Worm (Caenorhabditis elegans) whole organism, L1 larva: ENCODE results near the gene symk-1.
A peak's percentile ranks its signal among the peaks of the same experiment; 100 is the strongest.

Source experiments
- F16B12.6 ChIP-seq: fragments of 150-350 bp; optimal IDR thresholded peaks from 2 replicates; lab custom pipeline; 2014; ENCODE audit warnings: missing biosample characterization, missing genetic modification characterization
- Y116A8C.19 ChIP-seq: sonication (generic microtip); optimal IDR thresholded peaks from 2 replicates; lab custom pipeline; 2016; ENCODE audit warnings: missing compliant biosample characterization, missing genetic modification characterization, borderline replicate concordance
- aha-1 ChIP-seq: fragments of 150-350 bp; optimal IDR thresholded peaks from 2 replicates; lab custom pipeline; 2014; ENCODE audit warnings: missing biosample characterization, missing genetic modification characterization
- alr-1 ChIP-seq: fragments of 200-800 bp; sonication (Bioruptor generic); optimal IDR thresholded peaks from 2 replicates; lab custom pipeline; 2018; ENCODE audit warnings: borderline replicate concordance, mild to moderate bottlenecking, missing genetic modification characterization, missing compliant biosample characterization
- aly-2 ChIP-seq: fragments of 150-350 bp; optimal IDR thresholded peaks from 2 replicates; lab custom pipeline; 2014; ENCODE audit warnings: missing biosample characterization, missing genetic modification characterization
- blmp-1 ChIP-seq: fragments of 150-350 bp; optimal IDR thresholded peaks from 2 replicates; lab custom pipeline; 2014; ENCODE audit warnings: missing biosample characterization, missing genetic modification characterization
- ceh-63 ChIP-seq: fragments of 200-800 bp; sonication (Bioruptor generic); optimal IDR thresholded peaks from 2 replicates; lab custom pipeline; 2018; ENCODE audit warnings: mild to moderate bottlenecking, missing genetic modification characterization, missing compliant biosample characterization
- ceh-8 ChIP-seq: fragments of 200-800 bp; sonication (Bioruptor generic); optimal IDR thresholded peaks from 2 replicates; lab custom pipeline; 2018; ENCODE audit warnings: mild to moderate bottlenecking, missing genetic modification characterization, moderate library complexity, missing compliant biosample characterization
- ceh-82 ChIP-seq, 3 experiments: fragments of 150-350 bp in 1 of 3; sonication (generic microtip) in 2 of 3; optimal IDR thresholded peaks; 2 replicates each; lab custom pipeline; 2014 to 2017; ENCODE audit warnings: missing biosample characterization in 3 of 3, missing genetic modification characterization in 3 of 3
- ceh-90 ChIP-seq: sonication (generic microtip); optimal IDR thresholded peaks from 2 replicates; lab custom pipeline; 2016; ENCODE audit warnings: missing genetic modification characterization, missing compliant biosample characterization
- ces-1 ChIP-seq: fragments of 150-350 bp; optimal IDR thresholded peaks from 2 replicates; lab custom pipeline; 2014; ENCODE audit warnings: missing biosample characterization, missing genetic modification reagents, missing genetic modification characterization
- dpl-1 ChIP-seq, 3 experiments: fragments of 150-350 bp in 2 of 3; sonication (generic microtip) in 1 of 3; optimal IDR thresholded peaks; 2 replicates each; lab custom pipeline; 2014 to 2017; ENCODE audit warnings: missing biosample characterization in 3 of 3, missing genetic modification characterization in 3 of 3, missing genetic modification reagents in 3 of 3
- dsc-1 ChIP-seq: sonication (generic microtip); optimal IDR thresholded peaks from 2 replicates; lab custom pipeline; 2016; ENCODE audit warnings: mild to moderate bottlenecking, missing genetic modification characterization, missing compliant biosample characterization
- efl-1 ChIP-seq, 4 experiments: fragments of 150-350 bp; optimal IDR thresholded peaks in 3 of 4; peaks in 1 of 4; 1 replicate in 1 of 4; 2 replicates in 3 of 4; lab custom pipeline; 2014; ENCODE audit warnings: missing biosample characterization in 2 of 4, missing genetic modification characterization in 2 of 4, missing genetic modification reagents in 2 of 4
- egl-27 ChIP-seq, 2 experiments: fragments of 150-350 bp in 1 of 2; sonication (generic microtip); optimal IDR thresholded peaks; 3 replicates each; lab custom pipeline; 2017 to 2018; ENCODE audit warnings: missing biosample characterization in 2 of 2, missing genetic modification characterization in 2 of 2, missing genetic modification reagents in 2 of 2
- elt-2 ChIP-seq: sonication (generic microtip); optimal IDR thresholded peaks from 2 replicates; lab custom pipeline; 2016; ENCODE audit warnings: missing genetic modification characterization, mild to moderate bottlenecking, inconsistent platforms, missing compliant biosample characterization, missing genetic modification reagents
- fkh-8 ChIP-seq: sonication (generic microtip); optimal IDR thresholded peaks from 2 replicates; lab custom pipeline; 2016; ENCODE audit warnings: mild to moderate bottlenecking, missing genetic modification characterization, missing compliant biosample characterization
- fos-1 ChIP-seq: fragments of 150-350 bp; optimal IDR thresholded peaks from 2 replicates; lab custom pipeline; 2014; ENCODE audit warnings: missing biosample characterization, missing genetic modification characterization
- hlh-4 ChIP-seq: sonication (generic microtip); optimal IDR thresholded peaks from 2 replicates; lab custom pipeline; 2016; ENCODE audit warnings: mild to moderate bottlenecking, missing genetic modification characterization, missing compliant biosample characterization
- hpl-2 ChIP-seq: fragments of 150-350 bp; optimal IDR thresholded peaks from 2 replicates; lab custom pipeline; 2014; ENCODE audit warnings: missing biosample characterization, missing genetic modification reagents, missing genetic modification characterization
- irx-1 ChIP-seq: sonication (generic microtip); optimal IDR thresholded peaks from 2 replicates; lab custom pipeline; 2016; ENCODE audit warnings: missing genetic modification characterization, missing compliant biosample characterization
- isw-1 ChIP-seq: fragments of 200-800 bp; sonication (Bioruptor generic); IDR thresholded peaks from 2 replicates; pipeline ENCODE4 v1.3.6; 2022; ENCODE audit warnings: missing genetic modification characterization, missing compliant biosample characterization
- lin-13 ChIP-seq: fragments of 150-350 bp; optimal IDR thresholded peaks from 2 replicates; lab custom pipeline; 2014; ENCODE audit warnings: missing biosample characterization, missing genetic modification reagents, missing genetic modification characterization
- lin-35 ChIP-seq, 2 experiments: fragments of 150-350 bp; optimal IDR thresholded peaks; 2 replicates each; lab custom pipeline; 2014; ENCODE audit warnings: missing biosample characterization in 2 of 2, missing genetic modification characterization in 2 of 2, missing genetic modification reagents in 2 of 2
- lir-3 ChIP-seq: sonication (generic microtip); optimal IDR thresholded peaks from 2 replicates; lab custom pipeline; 2016; ENCODE audit warnings: mild to moderate bottlenecking, missing genetic modification characterization, moderate library complexity, missing compliant biosample characterization; ENCODE audit not compliant: poor library complexity
- lsy-2 ChIP-seq, 2 experiments: fragments of 150-350 bp; optimal IDR thresholded peaks; 2 replicates each; lab custom pipeline; 2014; ENCODE audit warnings: missing biosample characterization in 2 of 2, missing genetic modification characterization in 2 of 2
- mdl-1 ChIP-seq, 2 experiments: fragments of 150-350 bp; optimal IDR thresholded peaks; 2 replicates each; lab custom pipeline; 2014 to 2017; ENCODE audit warnings: missing biosample characterization in 2 of 2, missing genetic modification characterization in 2 of 2, inconsistent platforms in 1 of 2
- mef-2 ChIP-seq: fragments of 150-350 bp; optimal IDR thresholded peaks from 2 replicates; lab custom pipeline; 2014; ENCODE audit warnings: missing biosample characterization, missing genetic modification characterization
- mep-1 ChIP-seq: fragments of 150-350 bp; optimal IDR thresholded peaks from 2 replicates; lab custom pipeline; 2014; ENCODE audit warnings: missing biosample characterization, missing genetic modification characterization
- nhr-12 ChIP-seq: sonication (generic microtip); optimal IDR thresholded peaks from 2 replicates; lab custom pipeline; 2017; ENCODE audit warnings: missing biosample characterization, missing genetic modification characterization
- nhr-19 ChIP-seq: fragments of 200-800 bp; sonication (Bioruptor generic); conservative IDR thresholded peaks from 2 replicates; pipeline ENCODE4 v1.3.6; 2022; ENCODE audit warnings: missing genetic modification characterization, missing compliant biosample characterization
- nhr-20 ChIP-seq: sonication (generic microtip); optimal IDR thresholded peaks from 2 replicates; lab custom pipeline; 2016; ENCODE audit warnings: mild to moderate bottlenecking, missing genetic modification characterization, missing compliant biosample characterization
- nhr-47 ChIP-seq: sonication (generic microtip); optimal IDR thresholded peaks from 2 replicates; lab custom pipeline; 2016; ENCODE audit warnings: mild to moderate bottlenecking, missing genetic modification characterization, moderate library complexity, missing compliant biosample characterization
- nhr-76 ChIP-seq: sonication (generic microtip); optimal IDR thresholded peaks from 2 replicates; lab custom pipeline; 2017; ENCODE audit warnings: missing biosample characterization, missing genetic modification characterization
- nhr-84 ChIP-seq: sonication (generic microtip); optimal IDR thresholded peaks from 2 replicates; lab custom pipeline; 2017; ENCODE audit warnings: missing biosample characterization, missing genetic modification characterization
- pag-3 ChIP-seq: sonication (generic microtip); optimal IDR thresholded peaks from 2 replicates; lab custom pipeline; 2017; ENCODE audit warnings: missing genetic modification characterization, mild to moderate bottlenecking, missing compliant biosample characterization, antibody characterized with exemption, borderline replicate concordance; ENCODE audit not compliant: insufficient read depth
- snpc-4 ChIP-seq: fragments of 150-350 bp; optimal IDR thresholded peaks from 2 replicates; lab custom pipeline; 2014; ENCODE audit warnings: missing biosample characterization, missing genetic modification characterization
- snu-23 ChIP-seq: sonication (generic microtip); optimal IDR thresholded peaks from 2 replicates; lab custom pipeline; 2016; ENCODE audit warnings: missing genetic modification characterization, missing compliant biosample characterization
- sptf-1 ChIP-seq: fragments of 150-350 bp; optimal IDR thresholded peaks from 2 replicates; lab custom pipeline; 2014; ENCODE audit warnings: missing biosample characterization, missing genetic modification characterization
- tbx-2 ChIP-seq: sonication (generic microtip); optimal IDR thresholded peaks from 2 replicates; lab custom pipeline; 2016; ENCODE audit warnings: missing genetic modification characterization, missing compliant biosample characterization
- unc-30 ChIP-seq: sonication (generic microtip); optimal IDR thresholded peaks from 2 replicates; lab custom pipeline; 2017; ENCODE audit warnings: missing biosample characterization, missing genetic modification characterization
- ztf-4 ChIP-seq: fragments of 150-350 bp; optimal IDR thresholded peaks from 2 replicates; lab custom pipeline; 2014; ENCODE audit warnings: missing biosample characterization, missing genetic modification characterization

Gene symk-1

DNA sequence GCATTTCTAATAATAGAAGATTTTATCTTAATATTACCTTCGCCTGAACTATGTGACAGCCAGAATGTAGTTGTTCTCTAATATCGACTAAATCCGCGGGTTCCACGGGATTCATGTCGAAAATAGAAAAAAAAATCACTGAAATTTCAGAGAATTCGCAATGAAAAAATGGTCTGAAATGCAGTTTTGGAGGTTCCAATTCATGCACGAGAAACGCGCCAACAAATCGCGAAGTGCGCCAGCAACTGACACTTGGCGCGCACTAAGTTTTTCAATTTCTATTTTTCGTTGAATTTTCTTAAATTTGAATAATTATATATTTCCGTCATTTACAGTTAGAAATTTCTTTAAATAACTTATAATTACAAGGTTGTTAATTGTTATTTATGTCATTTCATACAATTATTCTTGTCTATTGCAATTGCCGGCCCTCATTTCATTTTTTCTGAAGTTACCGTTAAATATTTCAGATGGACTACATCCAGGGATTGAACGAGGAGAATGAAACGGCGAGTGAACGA is at the start of gene symk-1, which contains the start of gene F25G6.9 (continued):
- TF ChIP-seq lin-35 (GFP tag; optimal IDR thresholded peaks at IDR 0.05; lab: Kevin White, UChicago) (peak; percentile 70 to 73), pag-3 (tag; lab: Kevin White, UChicago) (no peak), ceh-90 (tag; lab: Kevin White, UChicago) (no peak), F16B12.6 (tag; lab: Kevin White, UChicago) (peak; percentile 3), irx-1 (tag; lab: Kevin White, UChicago) (peak; percentile 80), unc-30 (tag; lab: Kevin White, UChicago) (no peak), mdl-1 (tag; optimal IDR thresholded peaks at IDR 0.05; lab: Kevin White, UChicago) (peak in 1 of 2 experiments; percentile 37), snu-23 (GFP tag; lab: Kevin White, UChicago) (peak; percentile 81), snpc-4 (tag; lab: Kevin White, UChicago) (peak; percentile 75), lsy-2 (tag; optimal IDR thresholded peaks at IDR 0.05; lab: Kevin White, UChicago) (peak; percentile 72 to 82), mef-2 (tag; lab: Kevin White, UChicago) (no peak), dpl-1 (GFP tag; optimal IDR thresholded peaks at IDR 0.05; lab: Kevin White, UChicago) (peak; percentile 61 to 75 (median 71)), ceh-8 (GFP tag; lab: Kevin White, UChicago) (peak; percentile 37), nhr-76 (tag; lab: Kevin White, UChicago) (no peak), aha-1 (tag; lab: Kevin White, UChicago) (no peak), lir-3 (tag; lab: Kevin White, UChicago) (peak; percentile 47), lin-13 (GFP tag; lab: Kevin White, UChicago) (peak; percentile 41), nhr-47 (tag; lab: Kevin White, UChicago) (peak; percentile 89), nhr-19 (GFP tag; lab: Robert Waterston, UW) (peak; percentile 82), ceh-63 (GFP tag; lab: Kevin White, UChicago) (no peak), ztf-4 (tag; lab: Kevin White, UChicago) (peak; percentile 12), dsc-1 (tag; lab: Kevin White, UChicago) (peak; percentile 82), ces-1 (GFP tag; lab: Kevin White, UChicago) (no peak), Y116A8C.19 (tag; lab: Kevin White, UChicago) (no peak), nhr-12 (tag; lab: Kevin White, UChicago) (no peak), efl-1 (optimal IDR thresholded peaks at IDR 0.05; lab: Kevin White, UChicago) (peak; percentile 64 to 77), efl-1 (GFP tag; optimal IDR thresholded peaks at IDR 0.05 in 1 of 2; lab: Kevin White, UChicago) (peak; percentile 73 to 97), hpl-2 (GFP tag; lab: Kevin White, UChicago) (peak; percentile 44), aly-2 (tag; lab: Kevin White, UChicago) (peak; percentile 56), nhr-84 (tag; lab: Kevin White, UChicago) (no peak), mep-1 (tag; lab: Kevin White, UChicago) (peak; percentile 87), blmp-1 (tag; lab: Kevin White, UChicago) (no peak)
- TF ChIP-seq, all 84 proteins: peak for 47

DNA sequence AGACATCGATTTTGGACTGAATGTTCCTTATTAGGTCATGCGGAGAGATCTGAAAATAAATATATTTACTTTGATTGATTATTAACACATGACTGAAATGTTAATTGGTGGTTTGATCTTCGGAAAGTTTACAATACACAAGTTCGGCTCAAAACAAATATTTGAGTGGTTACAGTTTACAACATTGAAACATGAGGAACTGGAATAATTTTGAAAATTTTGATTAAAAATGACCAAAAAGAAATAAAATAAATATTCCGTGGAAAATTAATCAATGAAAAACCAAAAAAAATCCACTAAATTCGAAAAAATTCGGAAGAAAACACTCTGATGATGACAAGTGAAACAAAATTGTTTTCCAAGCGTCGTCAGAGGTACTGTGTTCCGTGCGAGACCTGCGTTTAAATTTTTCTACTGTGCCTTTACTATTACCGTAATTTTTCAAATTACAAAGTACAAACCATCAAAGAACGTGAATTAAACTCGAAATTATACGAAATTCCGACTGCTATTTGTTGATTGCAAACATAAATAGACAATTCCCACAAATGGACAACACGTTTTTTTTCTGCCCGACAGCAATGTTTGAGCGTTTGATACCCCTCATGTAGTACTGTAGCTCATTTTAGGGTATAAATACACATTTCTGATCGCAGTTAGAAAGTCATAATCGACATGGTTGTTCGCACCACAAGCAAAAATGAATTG is 49.1 kb upstream of the symk-1 start, which contains the start of the genes F45F2.11 and otpl-7:
Gene F45F2.11 (minus strand): TSS at position 51 of the 708 bp plus-strand sequence.
Gene otpl-7 (plus strand): TSS at position 658 of the 708 bp plus-strand sequence.
- TF ChIP-seq sptf-1 (tag; lab: Kevin White, UChicago) (no peak), nhr-84 (tag; lab: Kevin White, UChicago) (no peak), hpl-2 (GFP tag; lab: Kevin White, UChicago) (no peak), hlh-4 (tag; lab: Kevin White, UChicago) (no peak), tbx-2 (tag; lab: Kevin White, UChicago) (no peak)
- TF ChIP-seq, all 84 proteins: peak for 0

DNA sequence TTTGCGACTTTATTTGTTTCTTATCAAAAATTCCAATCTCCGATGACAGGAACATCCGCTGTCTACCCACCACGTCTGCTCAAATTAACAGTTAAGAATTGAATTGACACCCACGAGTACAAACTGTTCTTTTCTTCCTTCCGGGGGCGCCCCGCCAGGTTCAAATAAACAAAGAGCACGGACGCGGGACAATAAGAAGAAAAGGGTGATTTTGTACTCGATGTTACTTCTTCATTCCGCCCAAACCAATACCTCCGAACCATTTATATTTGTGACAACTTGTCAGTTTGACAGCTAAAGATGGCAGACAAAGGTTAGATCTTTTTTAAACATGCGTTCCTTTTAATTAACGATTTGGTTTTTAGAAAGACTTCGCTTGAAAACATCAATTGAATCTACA is 44.3 kb upstream of the symk-1 start, which contains the start of gene otpl-6:
Gene otpl-6 (plus strand): TSS at position 301 of the 400 bp plus-strand sequence.
- TF ChIP-seq ces-1 (GFP tag; lab: Kevin White, UChicago), result no peak
- TF ChIP-seq fos-1, result no peak
- no peak for TF ChIP-seq egl-27 (tag; optimal IDR thresholded peaks at IDR 0.05; lab: Kevin White, UChicago)
- TF ChIP-seq blmp-1 (tag; lab: Kevin White, UChicago), result no peak
- TF ChIP-seq ceh-82 (tag; optimal IDR thresholded peaks at IDR 0.05; lab: Kevin White, UChicago), result no peak
- no peak for TF ChIP-seq elt-2 (tag; lab: Kevin White, UChicago)
- no peak for TF ChIP-seq isw-1
- no peak for TF ChIP-seq nhr-19 (GFP tag; lab: Robert Waterston, UW)
- TF ChIP-seq alr-1 (tag; lab: Kevin White, UChicago), result no peak
- no peak for TF ChIP-seq Y116A8C.19 (tag; lab: Kevin White, UChicago)
- no peak for TF ChIP-seq fkh-8 (tag; lab: Kevin White, UChicago)
- no peak for TF ChIP-seq nhr-20 (tag; lab: Kevin White, UChicago)
